Fruit fly (Drosophila melanogaster) whole organism, wandering third instar larva: ENCODE results near the gene CG5510.

Source experiments
- Myc ChIP-seq: fragments of >200 bp; optimal IDR thresholded peaks from 2 replicates; lab custom pipeline; 2017
- Vsx2 ChIP-seq: fragments of 200-300, 225-300 bp; sonication (Bioruptor generic); optimal IDR thresholded peaks from 2 replicates; lab custom pipeline; 2018; ENCODE audit warnings: missing biosample characterization, missing genetic modification characterization; ENCODE audit not compliant: partially characterized antibody
- dsf ChIP-seq: sonication (Bioruptor generic); optimal IDR thresholded peaks from 2 replicates; lab custom pipeline; 2016; ENCODE audit warnings: missing biosample characterization, missing genetic modification characterization, borderline replicate concordance
- h ChIP-seq: fragments of 200-800 bp; sonication (Bioruptor generic); optimal IDR thresholded peaks from 3 replicates; lab custom pipeline; 2016; ENCODE audit warnings: missing biosample characterization, mild to moderate bottlenecking, missing genetic modification characterization
- psq ChIP-seq: fragments of 200-800 bp; sonication (Bioruptor generic); optimal IDR thresholded peaks from 3 replicates; lab custom pipeline; 2017; ENCODE audit warnings: missing biosample characterization, mild to moderate bottlenecking, missing genetic modification characterization, moderate library complexity
- rgr ChIP-seq: fragments of 200-800 bp; sonication (Bioruptor generic); optimal IDR thresholded peaks from 3 replicates; lab custom pipeline; 2016; ENCODE audit warnings: missing biosample characterization, mild to moderate bottlenecking, missing genetic modification characterization
- usp ChIP-seq: fragments of >200 bp; optimal IDR thresholded peaks from 2 replicates; lab custom pipeline; 2017; ENCODE audit warnings: missing biosample characterization, missing genetic modification characterization

DNA sequence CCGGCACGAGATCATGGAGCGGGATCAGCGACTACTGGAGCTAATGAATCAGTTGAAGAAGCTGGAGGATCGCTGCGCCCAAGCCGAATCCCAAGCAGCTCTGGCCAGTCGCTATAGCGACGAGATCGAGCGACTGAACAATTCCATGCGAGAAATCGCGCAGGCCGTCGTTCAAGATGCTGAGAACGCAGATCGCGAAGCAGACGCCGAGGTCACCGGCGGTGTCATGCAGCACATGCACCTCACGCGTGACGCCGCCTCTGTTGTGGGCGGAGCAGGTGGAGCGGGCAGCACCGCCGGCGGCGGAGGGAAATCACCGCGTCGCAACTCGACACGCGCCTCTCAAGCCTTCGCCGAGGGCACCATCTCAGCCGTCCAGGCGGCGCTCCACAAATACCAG is 47.7 kb downstream of the CG5510 start:
- TF ChIP-seq Vsx2 (GFP tag; lab: Kevin White, UChicago) (no peak), rgr (no peak), usp (GFP tag; lab: Kevin White, UChicago) (no peak), psq (GFP tag; lab: Kevin White, UChicago) (no peak), Myc (lab: Kevin White, UChicago) (no peak), h (no peak), dsf (GFP tag; lab: Kevin White, UChicago) (no peak)
